Worm (Caenorhabditis elegans) whole organism, L1 larva: Measurements from ENCODE around the gene F23A7.8.

ENCODE experiments used
- C04F5.9 ChIP-seq: sonication (generic microtip); optimal IDR thresholded peaks from 2 replicates; lab custom pipeline; 2016; ENCODE audit warnings: missing genetic modification characterization, missing compliant biosample characterization
- C16A3.4 ChIP-seq: fragments of 150-350 bp; optimal IDR thresholded peaks from 2 replicates; lab custom pipeline; 2014; ENCODE audit warnings: missing biosample characterization, missing genetic modification characterization
- F16B12.6 ChIP-seq: fragments of 150-350 bp; optimal IDR thresholded peaks from 2 replicates; lab custom pipeline; 2014; ENCODE audit warnings: missing biosample characterization, missing genetic modification characterization
- aha-1 ChIP-seq: fragments of 150-350 bp; optimal IDR thresholded peaks from 2 replicates; lab custom pipeline; 2014; ENCODE audit warnings: missing biosample characterization, missing genetic modification characterization
- aly-2 ChIP-seq: fragments of 150-350 bp; optimal IDR thresholded peaks from 2 replicates; lab custom pipeline; 2014; ENCODE audit warnings: missing biosample characterization, missing genetic modification characterization
- blmp-1 ChIP-seq: fragments of 150-350 bp; optimal IDR thresholded peaks from 2 replicates; lab custom pipeline; 2014; ENCODE audit warnings: missing biosample characterization, missing genetic modification characterization
- ceh-63 ChIP-seq: fragments of 200-800 bp; sonication (Bioruptor generic); optimal IDR thresholded peaks from 2 replicates; lab custom pipeline; 2018; ENCODE audit warnings: mild to moderate bottlenecking, missing genetic modification characterization, missing compliant biosample characterization
- ceh-8 ChIP-seq: fragments of 200-800 bp; sonication (Bioruptor generic); optimal IDR thresholded peaks from 2 replicates; lab custom pipeline; 2018; ENCODE audit warnings: mild to moderate bottlenecking, missing genetic modification characterization, moderate library complexity, missing compliant biosample characterization
- ceh-82 ChIP-seq, 3 experiments: fragments of 150-350 bp in 1 of 3; sonication (generic microtip) in 2 of 3; optimal IDR thresholded peaks; 2 replicates each; lab custom pipeline; 2014 to 2017; ENCODE audit warnings: missing biosample characterization in 3 of 3, missing genetic modification characterization in 3 of 3
- ceh-88 ChIP-seq: fragments of 200-800 bp; sonication (Bioruptor generic); IDR thresholded peaks from 2 replicates; pipeline ENCODE4 v1.3.6; 2022; ENCODE audit warnings: missing genetic modification characterization, missing compliant biosample characterization
- ces-1 ChIP-seq: fragments of 150-350 bp; optimal IDR thresholded peaks from 2 replicates; lab custom pipeline; 2014; ENCODE audit warnings: missing biosample characterization, missing genetic modification reagents, missing genetic modification characterization
- efl-1 ChIP-seq, 4 experiments: fragments of 150-350 bp; optimal IDR thresholded peaks in 3 of 4; peaks in 1 of 4; 1 replicate in 1 of 4; 2 replicates in 3 of 4; lab custom pipeline; 2014; ENCODE audit warnings: missing biosample characterization in 2 of 4, missing genetic modification characterization in 2 of 4, missing genetic modification reagents in 2 of 4
- efl-3 ChIP-seq: fragments of 200-800 bp; sonication (Bioruptor generic); optimal IDR thresholded peaks from 2 replicates; lab custom pipeline; 2018; ENCODE audit warnings: mild to moderate bottlenecking, missing genetic modification characterization, missing compliant biosample characterization
- egl-13 ChIP-seq: sonication (generic microtip); optimal IDR thresholded peaks from 2 replicates; lab custom pipeline; 2016; ENCODE audit warnings: missing genotype, missing genetic modification reagents, missing genetic modification characterization, missing compliant biosample characterization
- elt-2 ChIP-seq: sonication (generic microtip); optimal IDR thresholded peaks from 2 replicates; lab custom pipeline; 2016; ENCODE audit warnings: missing genetic modification characterization, mild to moderate bottlenecking, inconsistent platforms, missing compliant biosample characterization, missing genetic modification reagents
- elt-3 ChIP-seq, 6 experiments: fragments of 150-350 bp in 1 of 6; sonication (generic microtip); optimal IDR thresholded peaks; 2 replicates each; lab custom pipeline; 2017 to 2018; ENCODE audit warnings: missing biosample characterization in 6 of 6, missing genetic modification characterization in 6 of 6, inconsistent platforms in 1 of 6
- fkh-10 ChIP-seq: sonication (generic microtip); optimal IDR thresholded peaks from 2 replicates; lab custom pipeline; 2017; ENCODE audit warnings: missing biosample characterization, missing genetic modification reagents, missing genetic modification characterization
- fkh-8 ChIP-seq: sonication (generic microtip); optimal IDR thresholded peaks from 2 replicates; lab custom pipeline; 2016; ENCODE audit warnings: mild to moderate bottlenecking, missing genetic modification characterization, missing compliant biosample characterization
- grh-1 ChIP-seq: fragments of 200-800 bp; sonication (Bioruptor generic); IDR thresholded peaks from 2 replicates; pipeline ENCODE4 v1.3.6; 2022; ENCODE audit warnings: missing genetic modification reagents, missing genetic modification characterization, missing compliant biosample characterization
- hpl-2 ChIP-seq: fragments of 150-350 bp; optimal IDR thresholded peaks from 2 replicates; lab custom pipeline; 2014; ENCODE audit warnings: missing biosample characterization, missing genetic modification reagents, missing genetic modification characterization
- irx-1 ChIP-seq: sonication (generic microtip); optimal IDR thresholded peaks from 2 replicates; lab custom pipeline; 2016; ENCODE audit warnings: missing genetic modification characterization, missing compliant biosample characterization
- lin-15B ChIP-seq: fragments of 150-350 bp; sonication (generic microtip); optimal IDR thresholded peaks from 3 replicates; lab custom pipeline; 2014; ENCODE audit warnings: missing biosample characterization, missing genetic modification characterization
- lin-35 ChIP-seq, 2 experiments: fragments of 150-350 bp; optimal IDR thresholded peaks; 2 replicates each; lab custom pipeline; 2014; ENCODE audit warnings: missing biosample characterization in 2 of 2, missing genetic modification characterization in 2 of 2, missing genetic modification reagents in 2 of 2
- lin-39 ChIP-seq: fragments of 150-350 bp; optimal IDR thresholded peaks from 2 replicates; lab custom pipeline; 2014; ENCODE audit warnings: missing biosample characterization, missing genetic modification reagents, missing genetic modification characterization
- lir-3 ChIP-seq: sonication (generic microtip); optimal IDR thresholded peaks from 2 replicates; lab custom pipeline; 2016; ENCODE audit warnings: mild to moderate bottlenecking, missing genetic modification characterization, moderate library complexity, missing compliant biosample characterization; ENCODE audit not compliant: poor library complexity
- mab-9 ChIP-seq: fragments of 200-800 bp; sonication (Bioruptor generic); IDR thresholded peaks from 2 replicates; pipeline ENCODE4 v1.3.6; 2022; ENCODE audit warnings: missing genetic modification reagents, missing genetic modification characterization, missing compliant biosample characterization
- mdl-1 ChIP-seq, 2 experiments: fragments of 150-350 bp; optimal IDR thresholded peaks; 2 replicates each; lab custom pipeline; 2014 to 2017; ENCODE audit warnings: missing biosample characterization in 2 of 2, missing genetic modification characterization in 2 of 2, inconsistent platforms in 1 of 2
- mef-2 ChIP-seq: fragments of 150-350 bp; optimal IDR thresholded peaks from 2 replicates; lab custom pipeline; 2014; ENCODE audit warnings: missing biosample characterization, missing genetic modification characterization
- nhr-11 ChIP-seq: fragments of 150-350 bp; optimal IDR thresholded peaks from 2 replicates; lab custom pipeline; 2014; ENCODE audit warnings: missing biosample characterization, missing genetic modification characterization
- nhr-19 ChIP-seq: fragments of 200-800 bp; sonication (Bioruptor generic); conservative IDR thresholded peaks from 2 replicates; pipeline ENCODE4 v1.3.6; 2022; ENCODE audit warnings: missing genetic modification characterization, missing compliant biosample characterization
- nhr-20 ChIP-seq: sonication (generic microtip); optimal IDR thresholded peaks from 2 replicates; lab custom pipeline; 2016; ENCODE audit warnings: mild to moderate bottlenecking, missing genetic modification characterization, missing compliant biosample characterization
- nhr-237 ChIP-seq: fragments of 150-350 bp; optimal IDR thresholded peaks from 2 replicates; lab custom pipeline; 2014; ENCODE audit warnings: missing biosample characterization, missing genetic modification characterization
- nhr-28 ChIP-seq: fragments of 150-350 bp; optimal IDR thresholded peaks from 2 replicates; lab custom pipeline; 2014; ENCODE audit warnings: missing biosample characterization, missing genetic modification characterization
- nhr-47 ChIP-seq: sonication (generic microtip); optimal IDR thresholded peaks from 2 replicates; lab custom pipeline; 2016; ENCODE audit warnings: mild to moderate bottlenecking, missing genetic modification characterization, moderate library complexity, missing compliant biosample characterization
- nhr-71 ChIP-seq: sonication (generic microtip); optimal IDR thresholded peaks from 2 replicates; lab custom pipeline; 2016; ENCODE audit warnings: mild to moderate bottlenecking, missing genetic modification characterization, moderate library complexity, missing compliant biosample characterization
- nhr-77 ChIP-seq: fragments of 150-350 bp; optimal IDR thresholded peaks from 2 replicates; lab custom pipeline; 2014; ENCODE audit warnings: missing biosample characterization, missing genetic modification characterization
- nhr-85 ChIP-seq: sonication (generic microtip); peaks from one replicate; lab custom pipeline; 2016; ENCODE audit warnings: missing genetic modification characterization, inconsistent platforms, missing compliant biosample characterization
- nhr-90 ChIP-seq: sonication (generic microtip); optimal IDR thresholded peaks from 2 replicates; lab custom pipeline; 2016; ENCODE audit warnings: mild to moderate bottlenecking, missing genetic modification characterization, missing compliant biosample characterization; ENCODE audit not compliant: poor library complexity
- pag-3 ChIP-seq: sonication (generic microtip); optimal IDR thresholded peaks from 2 replicates; lab custom pipeline; 2017; ENCODE audit warnings: missing genetic modification characterization, mild to moderate bottlenecking, missing compliant biosample characterization, antibody characterized with exemption, borderline replicate concordance; ENCODE audit not compliant: insufficient read depth
- pax-3 ChIP-seq: fragments of 200-800 bp; sonication (Bioruptor generic); optimal IDR thresholded peaks from 2 replicates; lab custom pipeline; 2018; ENCODE audit warnings: mild to moderate bottlenecking, missing genetic modification characterization, moderate library complexity, missing compliant biosample characterization
- pqm-1 ChIP-seq: sonication (generic microtip); optimal IDR thresholded peaks from 3 replicates; lab custom pipeline; 2017; ENCODE audit warnings: missing biosample characterization, missing genetic modification characterization
- snu-23 ChIP-seq: sonication (generic microtip); optimal IDR thresholded peaks from 2 replicates; lab custom pipeline; 2016; ENCODE audit warnings: missing genetic modification characterization, missing compliant biosample characterization
- sox-4 ChIP-seq: sonication (generic microtip); optimal IDR thresholded peaks from 2 replicates; lab custom pipeline; 2016; ENCODE audit warnings: missing genetic modification characterization, missing compliant biosample characterization
- sup-37 ChIP-seq: fragments of 200-800 bp; sonication (Bioruptor generic); optimal IDR thresholded peaks from 2 replicates; lab custom pipeline; 2018; ENCODE audit warnings: mild to moderate bottlenecking, missing genetic modification characterization, missing compliant biosample characterization
- tbx-2 ChIP-seq: sonication (generic microtip); optimal IDR thresholded peaks from 2 replicates; lab custom pipeline; 2016; ENCODE audit warnings: missing genetic modification characterization, missing compliant biosample characterization
- unc-130 ChIP-seq: fragments of 150-350 bp; optimal IDR thresholded peaks from 2 replicates; lab custom pipeline; 2017; ENCODE audit warnings: missing biosample characterization, missing genetic modification characterization, inconsistent platforms
- unc-98 ChIP-seq: fragments of 200-800 bp; sonication (Bioruptor generic); IDR thresholded peaks from 2 replicates; pipeline ENCODE4 v1.3.6; 2022; ENCODE audit warnings: missing genetic modification characterization, missing compliant biosample characterization
- zag-1 ChIP-seq: fragments of 150-350 bp; optimal IDR thresholded peaks from 2 replicates; lab custom pipeline; 2014; ENCODE audit warnings: missing biosample characterization, missing genetic modification characterization

F23A7.8 gene

ce11 chrX:16192574-16192973, 20.6 kb upstream of the F23A7.8 start (continued):
- TF ChIP-seq fkh-10 (GFP tag; lab: Kevin White, UChicago) (no peak), nhr-47 (peak; percentile 15), aly-2 (tag; lab: Kevin White, UChicago) (no peak), fkh-8 (tag; lab: Kevin White, UChicago) (no peak), efl-1 (optimal IDR thresholded peaks at IDR 0.05; lab: Kevin White, UChicago) (no peak), efl-1 (GFP tag; optimal IDR thresholded peaks at IDR 0.05 in 1 of 2; lab: Kevin White, UChicago) (peak in 1 of 2 experiments; percentile 3), C16A3.4 (tag; lab: Kevin White, UChicago) (no peak), lin-39 (tag; lab: Kevin White, UChicago) (no peak), sox-4 (no peak), mab-9 (GFP tag; lab: Robert Waterston, UW) (no peak), ceh-8 (no peak), lir-3 (tag; lab: Kevin White, UChicago) (no peak), sup-37 (GFP tag; lab: Kevin White, UChicago) (no peak), elt-3 (tag; optimal IDR thresholded peaks at IDR 0.05; lab: Kevin White, UChicago) (peak; percentile 89 to 98 (median 94)), nhr-71 (tag; lab: Kevin White, UChicago) (peak; percentile 73), egl-13 (tag; lab: Kevin White, UChicago) (no peak), C04F5.9 (no peak), nhr-77 (tag; lab: Kevin White, UChicago) (no peak), snu-23 (GFP tag; lab: Kevin White, UChicago) (peak; percentile 19), grh-1 (GFP tag; lab: Robert Waterston, UW) (no peak), lin-15B (tag; lab: Kevin White, UChicago) (no peak), nhr-90 (tag; lab: Kevin White, UChicago) (peak; percentile 60), nhr-19 (peak; percentile 78), nhr-237 (tag; lab: Kevin White, UChicago) (no peak), ceh-63 (GFP tag; lab: Kevin White, UChicago) (no peak), nhr-20 (tag; lab: Kevin White, UChicago) (peak; percentile 66), zag-1 (no peak), lin-35 (GFP tag; optimal IDR thresholded peaks at IDR 0.05; lab: Kevin White, UChicago) (peak in 1 of 2 experiments; percentile 65), elt-2 (tag; lab: Kevin White, UChicago) (peak; percentile 99), unc-98 (no peak)

ce11 chrX:16199200-16199764, 13.9 kb upstream of the F23A7.8 start, which contains the start of gene R11.3:
R11.3 (minus strand) TSS chrX:16199250.
- TF ChIP-seq C04F5.9 = no peak
- no peak for TF ChIP-seq tbx-2
- no peak for TF ChIP-seq pag-3 (tag; lab: Kevin White, UChicago)
- no peak for TF ChIP-seq mef-2 (tag; lab: Kevin White, UChicago)
- no peak for TF ChIP-seq mab-9 (GFP tag; lab: Robert Waterston, UW)
- TF ChIP-seq efl-3 (GFP tag; lab: Kevin White, UChicago) = no peak
- no peak for TF ChIP-seq ceh-88 (GFP tag; lab: Robert Waterston, UW)
- TF ChIP-seq ces-1 = no peak
- TF ChIP-seq ceh-82 (tag; optimal IDR thresholded peaks at IDR 0.05; lab: Kevin White, UChicago) = no peak

DNA sequence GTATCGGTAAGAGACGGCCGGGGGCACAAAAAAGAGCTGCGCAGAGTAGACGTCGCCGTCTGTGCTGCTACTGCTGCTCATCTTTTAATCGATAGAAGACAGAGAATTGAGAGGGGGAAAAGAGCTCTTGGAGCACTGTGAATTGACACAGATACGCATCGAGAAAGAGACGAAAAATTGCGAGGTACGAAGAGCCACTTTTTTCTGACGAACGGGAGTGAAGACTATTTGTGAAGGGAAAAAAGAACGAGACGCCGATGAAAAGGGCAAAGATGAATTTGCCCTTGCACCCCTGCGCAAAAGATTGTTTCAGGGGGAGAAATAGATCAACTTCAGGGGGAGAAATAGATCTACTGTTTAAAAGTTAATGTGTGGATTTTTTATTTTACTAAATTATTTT, 10.9 kb upstream of the F23A7.8 start:
- no peak for TF ChIP-seq lin-39 (tag; lab: Kevin White, UChicago)
- TF ChIP-seq nhr-19 = peak; percentile 24; the same call in 1 of the 2 replicates
- peak; percentile 8 for TF ChIP-seq pax-3 (tag; lab: Kevin White, UChicago)
- no peak for TF ChIP-seq unc-98
- peak; percentile 47 for TF ChIP-seq irx-1 (tag; lab: Kevin White, UChicago)
- TF ChIP-seq lir-3 (tag; lab: Kevin White, UChicago) = no peak
- no peak for TF ChIP-seq nhr-77 (tag; lab: Kevin White, UChicago)
- no peak for TF ChIP-seq nhr-85 (tag; lab: Kevin White, UChicago)
- TF ChIP-seq C04F5.9 = no peak
- no peak for TF ChIP-seq nhr-28 (tag; lab: Kevin White, UChicago)
- TF ChIP-seq lin-35 (GFP tag; optimal IDR thresholded peaks at IDR 0.05; lab: Kevin White, UChicago) = peak in 1 of 2 experiments; percentile 11
- peak; percentile 13 for TF ChIP-seq blmp-1 (tag; lab: Kevin White, UChicago)
- no peak for TF ChIP-seq pag-3 (tag; lab: Kevin White, UChicago)
- TF ChIP-seq F16B12.6 (tag; lab: Kevin White, UChicago) = no peak
- TF ChIP-seq nhr-237 (tag; lab: Kevin White, UChicago) = no peak
- no peak for TF ChIP-seq aha-1 (tag; lab: Kevin White, UChicago)
- TF ChIP-seq pqm-1 (tag; lab: Kevin White, UChicago) = no peak
- no peak for TF ChIP-seq mdl-1 (tag; optimal IDR thresholded peaks at IDR 0.05; lab: Kevin White, UChicago)
- no peak for TF ChIP-seq hpl-2 (GFP tag; lab: Kevin White, UChicago)
- TF ChIP-seq unc-130 (tag; lab: Kevin White, UChicago) = no peak
- TF ChIP-seq nhr-11 = no peak
- TF ChIP-seq nhr-90 (tag; lab: Kevin White, UChicago) = no peak
